Fruit fly (Drosophila melanogaster): ENCODE data around the gene tub.

DNA sequence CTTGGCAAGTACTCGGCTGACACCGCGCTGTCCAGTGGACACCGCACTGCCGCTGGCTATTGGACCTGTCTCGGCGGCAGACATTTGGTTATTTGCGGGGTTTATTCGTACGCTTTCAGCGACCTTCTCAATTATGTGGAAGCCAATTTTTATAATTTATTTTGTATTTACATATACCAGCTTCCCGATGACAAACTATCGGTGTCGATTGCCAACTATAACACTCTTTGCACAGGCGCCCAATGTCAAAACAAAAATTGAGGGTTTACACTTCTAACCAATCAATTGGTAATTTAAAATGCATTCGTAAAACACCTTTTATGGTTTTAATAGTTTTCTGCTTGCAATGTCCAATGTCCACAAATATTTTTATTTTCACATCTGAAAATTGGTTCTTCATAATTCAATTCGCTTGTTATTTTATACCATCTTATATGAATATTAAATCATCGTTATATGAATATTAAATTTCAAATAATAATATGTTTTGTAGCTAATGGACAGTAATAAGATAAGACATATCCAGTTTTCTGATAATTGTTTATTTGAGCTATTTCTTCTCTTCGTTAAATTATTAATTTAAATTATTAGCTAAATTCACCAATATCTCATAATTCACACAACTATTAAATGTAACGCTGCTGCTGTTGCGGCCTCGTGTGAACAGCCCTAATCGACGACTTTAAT, 12.4 kb downstream of the tub start:
- TF ChIP-seq usp (GFP tag; optimal IDR thresholded peaks at IDR 0.05) = no peak
- no peak for TF ChIP-seq EcR (GFP tag; optimal IDR thresholded peaks at IDR 0.05)
